Worm (Caenorhabditis elegans): ENCODE measurements around the gene srx-135.

ce11 chrV:13890473-13890872 lies 31.5 kb downstream of the srx-135 start, which contains the start of gene lbp-8:
- no peak for TF ChIP-seq blmp-1 (tag; optimal IDR thresholded peaks at IDR 0.05)
- no peak for TF ChIP-seq ces-1 (GFP tag; optimal IDR thresholded peaks at IDR 0.05)
- TF ChIP-seq ceh-83 (GFP tag; optimal IDR thresholded peaks at IDR 0.05) = no peak
- no peak for TF ChIP-seq sptf-1 (tag; optimal IDR thresholded peaks at IDR 0.05)
- TF ChIP-seq pha-4 (tag; optimal IDR thresholded peaks at IDR 0.05) = no peak
- no peak for TF ChIP-seq M03D4.4 (tag; optimal IDR thresholded peaks at IDR 0.05)
